Fruit fly (Drosophila melanogaster): ENCODE data around the gene mol.

DNA sequence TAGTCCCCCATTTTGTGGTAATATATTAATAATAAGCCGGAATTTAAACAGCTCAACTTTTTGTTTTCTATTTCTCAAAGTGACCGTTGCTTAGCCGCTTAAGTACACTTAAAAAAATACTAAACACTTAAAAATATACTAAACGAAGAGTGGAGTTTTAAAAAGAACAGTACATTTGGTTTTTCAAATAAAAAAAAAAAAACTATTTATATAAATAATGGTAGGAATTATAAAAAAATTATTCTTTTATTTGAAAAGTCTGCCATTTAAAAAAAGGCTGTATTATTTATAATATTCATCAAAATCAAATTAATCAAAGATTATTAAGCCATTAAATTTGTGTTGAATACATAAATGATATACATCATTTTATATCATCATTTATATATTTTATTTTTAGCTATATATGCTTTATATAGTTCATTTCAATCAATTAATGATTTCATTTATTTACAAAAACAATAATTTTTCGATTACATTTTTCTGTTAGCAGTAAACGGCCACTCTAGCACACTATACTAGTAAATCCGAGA, 10.0 kb upstream of the mol start, which contains the start of the genes Ankrd49 and NC2beta:
- TF ChIP-seq CG4318 (GFP tag; optimal IDR thresholded peaks at IDR 0.05) (no peak), Eip78C (GFP tag) (no peak)

Data from whole organism, prepupa.